Fruit fly (Drosophila melanogaster) whole organism, embryonic: ENCODE measurements around the gene Uba4.
A peak's percentile ranks its signal among the peaks of the same experiment; 100 is the strongest.

Experiments used
- Antp ChIP-seq: fragments of 200-800 bp; sonication (Bioruptor generic); optimal IDR thresholded peaks from 3 replicates; lab custom pipeline; 2016; ENCODE audit warnings: missing biosample characterization, missing genetic modification characterization
- CG1024 ChIP-seq: fragments of 200-800 bp; sonication (Bioruptor generic); IDR thresholded peaks from 2 replicates; pipeline ENCODE4 v1.3.6; 2022; ENCODE audit warnings: missing biosample characterization, missing genetic modification characterization
- CG11456 ChIP-seq: fragments of 200-800 bp; sonication (Bioruptor generic); IDR thresholded peaks from 3 replicates; pipeline ENCODE4 v1.3.6; 2022; ENCODE audit warnings: missing biosample characterization, missing genetic modification characterization
- CG12219 ChIP-seq: fragments of 200-800 bp; sonication (Bioruptor generic); optimal IDR thresholded peaks from 3 replicates; lab custom pipeline; 2018; ENCODE audit warnings: missing biosample characterization, mild to moderate bottlenecking, missing genetic modification characterization
- CG13287 ChIP-seq: fragments of 200-800 bp; sonication (Bioruptor generic); IDR thresholded peaks from 2 replicates; pipeline ENCODE4 v1.3.6; 2022; ENCODE audit warnings: missing biosample characterization, missing genetic modification characterization; ENCODE audit not compliant: partially characterized antibody
- CG13296 ChIP-seq: fragments of 200-800 bp; sonication (Bioruptor generic); optimal IDR thresholded peaks from 3 replicates; lab custom pipeline; 2018; ENCODE audit warnings: missing biosample characterization, mild to moderate bottlenecking, missing genetic modification characterization
- CG13624 ChIP-seq: fragments of 200-800 bp; sonication (Bioruptor generic); optimal IDR thresholded peaks from 2 replicates; lab custom pipeline; 2016; ENCODE audit warnings: missing biosample characterization, missing genetic modification characterization
- CG14014 ChIP-seq: fragments of 200-800 bp; sonication (Bioruptor generic); IDR thresholded peaks from 2 replicates; pipeline ENCODE4 v1.3.6; 2022; ENCODE audit warnings: missing biosample characterization, missing genetic modification characterization
- CG14710 ChIP-seq: fragments of 200-800 bp; sonication (Bioruptor generic); optimal IDR thresholded peaks from 3 replicates; lab custom pipeline; 2019; ENCODE audit warnings: missing biosample characterization, mild to moderate bottlenecking, missing genetic modification characterization, moderate library complexity
- CG15514 ChIP-seq: fragments of 200-800 bp; sonication (Bioruptor generic); optimal IDR thresholded peaks from 3 replicates; lab custom pipeline; 2017; ENCODE audit warnings: missing biosample characterization, missing genetic modification characterization, mild to moderate bottlenecking, moderate library complexity, missing genetic modification reagents
- CG15696 ChIP-seq: fragments of 200-800 bp; sonication (Bioruptor generic); optimal IDR thresholded peaks from 2 replicates; lab custom pipeline; 2019; ENCODE audit warnings: missing biosample characterization, mild to moderate bottlenecking, missing genetic modification characterization, moderate library complexity
- CG16815 ChIP-seq: fragments of 200-800 bp; sonication (Bioruptor generic); optimal IDR thresholded peaks from 3 replicates; lab custom pipeline; 2017; ENCODE audit warnings: missing biosample characterization, mild to moderate bottlenecking, missing genetic modification characterization
- CG17829 ChIP-seq: fragments of 200-800 bp; optimal IDR thresholded peaks from 2 replicates; lab custom pipeline; 2019; ENCODE audit warnings: missing biosample characterization, mild to moderate bottlenecking, missing genetic modification characterization, moderate library complexity
- CG1792 ChIP-seq: fragments of 200-800 bp; sonication (Bioruptor generic); optimal IDR thresholded peaks from 2 replicates; lab custom pipeline; 2016; ENCODE audit warnings: missing biosample characterization, missing genetic modification characterization
- CG18764 ChIP-seq: fragments of 200-800 bp; sonication (Bioruptor generic); optimal IDR thresholded peaks from 3 replicates; lab custom pipeline; 2016; ENCODE audit warnings: missing biosample characterization, missing genetic modification characterization
- CG2712 ChIP-seq: fragments of 200-800 bp; optimal IDR thresholded peaks from 3 replicates; lab custom pipeline; 2019; ENCODE audit warnings: missing biosample characterization, mild to moderate bottlenecking, missing genetic modification characterization, moderate library complexity
- CG30431 ChIP-seq: fragments of 200-800 bp; sonication (Bioruptor generic); optimal IDR thresholded peaks from 2 replicates; lab custom pipeline; 2017; ENCODE audit warnings: missing biosample characterization, missing genetic modification characterization
- CG34376 ChIP-seq: fragments of 200-800 bp; sonication (Bioruptor generic); optimal IDR thresholded peaks from 2 replicates; lab custom pipeline; 2018; ENCODE audit warnings: missing biosample characterization, mild to moderate bottlenecking, missing genetic modification characterization
- CG34422 ChIP-seq: fragments of 200-800 bp; sonication (Bioruptor generic); IDR thresholded peaks from 3 replicates; pipeline ENCODE4 v1.3.6; 2022; ENCODE audit warnings: missing biosample characterization, missing genetic modification characterization
- CG3995 ChIP-seq: fragments of 200-800 bp; sonication (Bioruptor generic); optimal IDR thresholded peaks from 3 replicates; lab custom pipeline; 2016; ENCODE audit warnings: missing biosample characterization, missing genetic modification characterization
- CG4854 ChIP-seq: fragments of 200-800 bp; sonication (Bioruptor generic); optimal IDR thresholded peaks from 2 replicates; lab custom pipeline; 2016; ENCODE audit warnings: missing biosample characterization, missing genetic modification characterization, inconsistent platforms
- CG6854 ChIP-seq: fragments of 200-800 bp; sonication (Bioruptor generic); optimal IDR thresholded peaks from 3 replicates; lab custom pipeline; 2017; ENCODE audit warnings: missing biosample characterization, mild to moderate bottlenecking, missing genetic modification characterization
- CG7556 ChIP-seq: fragments of 200-800 bp; sonication (Bioruptor generic); optimal IDR thresholded peaks from 2 replicates; lab custom pipeline; 2017; ENCODE audit warnings: missing biosample characterization, mild to moderate bottlenecking, missing genetic modification characterization
- CG8765 ChIP-seq: fragments of 200-800 bp; sonication (Bioruptor generic); IDR thresholded peaks from 2 replicates; pipeline ENCODE4 v1.3.6; 2022; ENCODE audit warnings: missing biosample characterization, missing genetic modification characterization
- CG9215 ChIP-seq: fragments of 200-800 bp; sonication (Bioruptor generic); IDR thresholded peaks from 2 replicates; pipeline ENCODE4 v1.3.6; 2022; ENCODE audit warnings: missing biosample characterization, missing genetic modification characterization
- Chrac-16 ChIP-seq: fragments of 200-800 bp; sonication (Bioruptor generic); optimal IDR thresholded peaks from 3 replicates; lab custom pipeline; 2016; ENCODE audit warnings: missing biosample characterization, missing genetic modification characterization
- CkIIα-i1 ChIP-seq: fragments of 200-800 bp; sonication (Bioruptor generic); IDR thresholded peaks from 2 replicates; pipeline ENCODE4 v1.3.6; 2022; ENCODE audit warnings: missing biosample characterization, missing genetic modification characterization
- Dfd ChIP-seq, 2 experiments: fragments of >200 bp; optimal IDR thresholded peaks; 2 replicates each; lab custom pipeline; 2017; ENCODE audit warnings: missing biosample characterization in 2 of 2, missing genetic modification characterization in 2 of 2
- Dp ChIP-seq: fragments of 200-800 bp; sonication (Bioruptor generic); optimal IDR thresholded peaks from 2 replicates; lab custom pipeline; 2018; ENCODE audit warnings: missing biosample characterization, mild to moderate bottlenecking, missing genetic modification characterization, moderate library complexity
- Drgx ChIP-seq: fragments of 200-800 bp; sonication (Bioruptor generic); IDR thresholded peaks from 2 replicates; pipeline ENCODE4 v1.3.6; 2022; ENCODE audit warnings: missing biosample characterization, missing genetic modification characterization
- HLH4C ChIP-seq: fragments of 200-800 bp; sonication (Bioruptor generic); IDR thresholded peaks from 3 replicates; pipeline ENCODE4 v1.3.6; 2022; ENCODE audit warnings: missing biosample characterization, missing genetic modification characterization; ENCODE audit not compliant: partially characterized antibody
- HLHmδ ChIP-seq: fragments of 200-800 bp; sonication (Bioruptor generic); optimal IDR thresholded peaks from 2 replicates; lab custom pipeline; 2018; ENCODE audit warnings: missing biosample characterization, mild to moderate bottlenecking, missing genetic modification characterization, moderate library complexity
- Hey ChIP-seq: fragments of 200-800 bp; sonication (Bioruptor generic); optimal IDR thresholded peaks from 3 replicates; lab custom pipeline; 2018; ENCODE audit warnings: missing biosample characterization, mild to moderate bottlenecking, missing genetic modification characterization
- Hmx ChIP-seq: fragments of 200-800 bp; sonication (Bioruptor generic); optimal IDR thresholded peaks from 2 replicates; lab custom pipeline; 2016; ENCODE audit warnings: missing biosample characterization, missing genetic modification characterization
- Lpt ChIP-seq: fragments of >200 bp; optimal IDR thresholded peaks from 2 replicates; lab custom pipeline; 2018; ENCODE audit warnings: missing biosample characterization, missing genetic modification characterization
- Sox100B ChIP-seq: fragments of 200-800 bp; sonication (Bioruptor generic); optimal IDR thresholded peaks from 3 replicates; lab custom pipeline; 2018; ENCODE audit warnings: missing biosample characterization, mild to moderate bottlenecking, missing genetic modification characterization
- Xbp1 ChIP-seq: fragments of 200-800 bp; sonication (Bioruptor generic); optimal IDR thresholded peaks from 3 replicates; lab custom pipeline; 2016; ENCODE audit warnings: missing biosample characterization, mild to moderate bottlenecking, missing genetic modification characterization
- abd-A ChIP-seq: fragments of 200-800 bp; sonication (Bioruptor generic); optimal IDR thresholded peaks from 3 replicates; lab custom pipeline; 2019; ENCODE audit warnings: missing biosample characterization, mild to moderate bottlenecking, missing genetic modification characterization, moderate library complexity
- aop ChIP-seq: fragments of 200-800 bp; sonication (Bioruptor generic); IDR thresholded peaks from 2 replicates; pipeline ENCODE4 v1.3.6; 2022; ENCODE audit warnings: missing biosample characterization, missing genetic modification characterization
- bbx ChIP-seq: fragments of 200-800 bp; sonication (Bioruptor generic); IDR thresholded peaks from 2 replicates; pipeline ENCODE4 v1.3.6; 2022; ENCODE audit warnings: missing biosample characterization, missing genetic modification characterization; ENCODE audit not compliant: partially characterized antibody
- cad ChIP-seq: fragments of >200 bp; optimal IDR thresholded peaks from 2 replicates; lab custom pipeline; 2017; ENCODE audit warnings: missing biosample characterization, missing genetic modification characterization
- chn ChIP-seq: fragments of 200-800 bp; sonication (Bioruptor generic); optimal IDR thresholded peaks from 2 replicates; lab custom pipeline; 2016; ENCODE audit warnings: missing biosample characterization, missing genetic modification characterization
- dm ChIP-seq: fragments of 200-800 bp; sonication (Bioruptor generic); optimal IDR thresholded peaks from 3 replicates; lab custom pipeline; 2016; ENCODE audit warnings: missing biosample characterization, missing genetic modification characterization
- dpn ChIP-seq, 2 experiments: fragments of 200-800 bp; sonication (Bioruptor generic); optimal IDR thresholded peaks; 3 replicates each; lab custom pipeline; 2016; ENCODE audit warnings: missing biosample characterization in 2 of 2, missing genetic modification characterization in 2 of 2
- fru ChIP-seq: fragments of >200 bp; optimal IDR thresholded peaks from 2 replicates; lab custom pipeline; 2017
- kay ChIP-seq: fragments of 200-800 bp; sonication (Bioruptor generic); optimal IDR thresholded peaks from 2 replicates; lab custom pipeline; 2016; ENCODE audit warnings: missing biosample characterization, missing genetic modification characterization
- nerfin-1 ChIP-seq: fragments of 200-800 bp; sonication (Bioruptor generic); optimal IDR thresholded peaks from 3 replicates; lab custom pipeline; 2019; ENCODE audit warnings: missing biosample characterization, mild to moderate bottlenecking, missing genetic modification characterization, moderate library complexity
- nmo ChIP-seq: fragments of 200-800 bp; sonication (Bioruptor generic); optimal IDR thresholded peaks from 2 replicates; lab custom pipeline; 2018; ENCODE audit warnings: missing biosample characterization, mild to moderate bottlenecking, missing genetic modification characterization, moderate library complexity
- row ChIP-seq: fragments of 200-800 bp; sonication (Bioruptor generic); IDR thresholded peaks from 3 replicates; pipeline ENCODE4 v1.3.6; 2022; ENCODE audit warnings: missing biosample characterization, missing genetic modification characterization
- run ChIP-seq: fragments of 200-800 bp; sonication (Bioruptor generic); optimal IDR thresholded peaks from 3 replicates; lab custom pipeline; 2018; ENCODE audit warnings: missing biosample characterization, mild to moderate bottlenecking, missing genetic modification characterization
- sd ChIP-seq: fragments of 200-800 bp; sonication (Bioruptor generic); optimal IDR thresholded peaks from 3 replicates; lab custom pipeline; 2018; ENCODE audit warnings: missing biosample characterization, mild to moderate bottlenecking, missing genetic modification characterization, moderate library complexity
- zen ChIP-seq: fragments of 200-800 bp; sonication (Bioruptor generic); optimal IDR thresholded peaks from 3 replicates; lab custom pipeline; 2018; ENCODE audit warnings: missing biosample characterization, mild to moderate bottlenecking, missing genetic modification characterization, moderate library complexity

The Uba4 gene

dm6 chr2L:8473448-8473847 is 43.8 kb upstream of the Uba4 start (continued):
- TF ChIP-seq Chrac-16 (GFP tag; lab: Kevin White, UChicago): peak; percentile 0
- no peak for TF ChIP-seq abd-A
- TF ChIP-seq CG34422 (GFP tag; lab: Robert Waterston, UW): peak; percentile 59; the same call in 2 of the 3 replicates
- TF ChIP-seq CG2712: peak; percentile 71
- peak; percentile 4 for TF ChIP-seq CG13624 (GFP tag; lab: Kevin White, UChicago)
- TF ChIP-seq CG3995 (GFP tag; lab: Kevin White, UChicago): no peak
- peak; percentile 37 for TF ChIP-seq CG30431 (GFP tag; lab: Kevin White, UChicago)
- peak; percentile 32 for TF ChIP-seq CG18764 (GFP tag; lab: Kevin White, UChicago)
- peak; percentile 21 for TF ChIP-seq CG1792
- peak; percentile 42 for TF ChIP-seq Sox100B
- peak; percentile 37; the same call in 1 of the 2 replicates for TF ChIP-seq CG8765 (GFP tag; lab: Robert Waterston, UW)
- TF ChIP-seq CG15696 (tag; lab: Kevin White, UChicago): no peak
- TF ChIP-seq CG12219 (GFP tag; lab: Kevin White, UChicago): peak; percentile 35
- TF ChIP-seq CG11456 (GFP tag; lab: Robert Waterston, UW): no peak
- peak; percentile 15 for TF ChIP-seq run (tag; lab: Kevin White, UChicago)
- TF ChIP-seq CG16815 (GFP tag; lab: Kevin White, UChicago): peak; percentile 42
- TF ChIP-seq Dfd (GFP tag; optimal IDR thresholded peaks at IDR 0.05; lab: Kevin White, UChicago): no peak
- peak; percentile 50; the same call in 1 of the 2 replicates for TF ChIP-seq Drgx (GFP tag; lab: Robert Waterston, UW)
- TF ChIP-seq chn (GFP tag; lab: Kevin White, UChicago): no peak
- no peak for TF ChIP-seq HLH4C (GFP tag; lab: Robert Waterston, UW)
- peak; percentile 6 for TF ChIP-seq zen (tag; lab: Kevin White, UChicago)
- TF ChIP-seq CG13287: no peak
- TF ChIP-seq CG14014 (GFP tag; lab: Robert Waterston, UW): peak; percentile 47; the same call in 1 of the 2 replicates
- no peak for TF ChIP-seq CkIIα-i1 (GFP tag; lab: Robert Waterston, UW)
- TF ChIP-seq HLHmδ: no peak
- no peak for TF ChIP-seq dm (GFP tag; lab: Kevin White, UChicago)
- TF ChIP-seq nmo: peak; percentile 62
- no peak for TF ChIP-seq sd
- TF ChIP-seq CG4854 (GFP tag; lab: Kevin White, UChicago): no peak
- no peak for TF ChIP-seq Hey (tag; lab: Kevin White, UChicago)
- no peak for TF ChIP-seq kay (GFP tag; lab: Kevin White, UChicago)
- peak in 1 of 2 experiments; percentile 38 for TF ChIP-seq dpn (GFP tag; optimal IDR thresholded peaks at IDR 0.05; lab: Kevin White, UChicago)
- peak; percentile 24 for TF ChIP-seq nerfin-1
- peak; percentile 51; the same call in 1 of the 2 replicates for TF ChIP-seq CG9215 (GFP tag; lab: Robert Waterston, UW)
- no peak for TF ChIP-seq CG13296 (GFP tag; lab: Kevin White, UChicago)
- no peak for TF ChIP-seq fru (lab: Kevin White, UChicago)
- TF ChIP-seq Antp: no peak
- peak; percentile 51 for TF ChIP-seq CG17829 (tag; lab: Kevin White, UChicago)
- no peak for TF ChIP-seq Hmx
- TF ChIP-seq CG15514: peak; percentile 40
- TF ChIP-seq Dp: no peak
- no peak for TF ChIP-seq CG34376 (GFP tag; lab: Kevin White, UChicago)
- TF ChIP-seq CG14710: peak; percentile 59
- TF ChIP-seq Lpt (GFP tag; lab: Kevin White, UChicago): no peak
- TF ChIP-seq CG7556 (GFP tag; lab: Kevin White, UChicago): peak; percentile 48
- no peak for TF ChIP-seq bbx (GFP tag; lab: Robert Waterston, UW)
- TF ChIP-seq CG1024 (GFP tag; lab: Robert Waterston, UW): no peak
- no peak for TF ChIP-seq cad (GFP tag; lab: Kevin White, UChicago)
- peak; percentile 71 for TF ChIP-seq row (GFP tag; lab: Robert Waterston, UW)
- no peak for TF ChIP-seq aop
- no peak for TF ChIP-seq CG6854 (GFP tag; lab: Kevin White, UChicago)
- TF ChIP-seq Xbp1 (GFP tag; lab: Kevin White, UChicago): peak; percentile 57
